Worm (Caenorhabditis elegans): Measurements from ENCODE around the gene scl-3.

Gene scl-3

ce11 chrIV:13016820-13017219, 42.6 kb upstream of the scl-3 start:
- TF ChIP-seq unc-42 (tag; optimal IDR thresholded peaks at IDR 0.05) (peak; percentile 82), sox-4 (tag; optimal IDR thresholded peaks at IDR 0.05) (peak; percentile 16), F13H6.1 (tag; optimal IDR thresholded peaks at IDR 0.05) (no peak)

- TF ChIP-seq syd-9 (tag; optimal IDR thresholded peaks at IDR 0.05): no peak
- no peak for TF ChIP-seq unc-86 (tag; optimal IDR thresholded peaks at IDR 0.05)
- TF ChIP-seq fkh-6 (tag; optimal IDR thresholded peaks at IDR 0.05): no peak
- TF ChIP-seq fkh-10 (GFP tag; optimal IDR thresholded peaks at IDR 0.05): no peak
- TF ChIP-seq K09A11.1 (tag; optimal IDR thresholded peaks at IDR 0.05; ENCODE audit: insufficient read depth): no peak
- no peak for TF ChIP-seq pros-1 (tag; optimal IDR thresholded peaks at IDR 0.05)
- no peak for TF ChIP-seq nhr-11 (tag; optimal IDR thresholded peaks at IDR 0.05)
- no peak for TF ChIP-seq sdc-2 (tag; optimal IDR thresholded peaks at IDR 0.05)
- TF ChIP-seq pag-3 (tag; optimal IDR thresholded peaks at IDR 0.05; ENCODE audit: borderline replicate concordance): no peak
- no peak for TF ChIP-seq elt-4 (tag; optimal IDR thresholded peaks at IDR 0.05)
- TF ChIP-seq ahr-1 (tag; optimal IDR thresholded peaks at IDR 0.05): no peak
- no peak for TF ChIP-seq sox-2 (GFP tag; IDR thresholded peaks at IDR 0.05)
- TF ChIP-seq ceh-18 (tag; optimal IDR thresholded peaks at IDR 0.05): no peak
- no peak for TF ChIP-seq dve-1 (tag; optimal IDR thresholded peaks at IDR 0.05)
- TF ChIP-seq npax-4 (tag; optimal IDR thresholded peaks at IDR 0.05): no peak
- no peak for TF ChIP-seq ceh-45 (GFP tag; IDR thresholded peaks at IDR 0.05)
- no peak for TF ChIP-seq unc-55 (GFP tag; optimal IDR thresholded peaks at IDR 0.05)
- TF ChIP-seq mec-3 (tag; optimal IDR thresholded peaks at IDR 0.05; ENCODE audit: borderline replicate concordance): no peak
Measured at ce11 chrIV:13021006-13021405, 38.4 kb upstream of the scl-3 start.

- TF ChIP-seq tbx-2 (tag; optimal IDR thresholded peaks at IDR 0.05): peak; percentile 21
- TF ChIP-seq dve-1 (tag; optimal IDR thresholded peaks at IDR 0.05): no peak
- peak; percentile 57 for TF ChIP-seq fax-1 (tag; optimal IDR thresholded peaks at IDR 0.05)
- no peak for TF ChIP-seq mec-3 (tag; optimal IDR thresholded peaks at IDR 0.05; ENCODE audit: borderline replicate concordance)
- TF ChIP-seq elt-4 (tag; optimal IDR thresholded peaks at IDR 0.05): peak; percentile 55
- TF ChIP-seq hlh-6 (tag; optimal IDR thresholded peaks at IDR 0.05): peak; percentile 54
- peak; percentile 36 for TF ChIP-seq C08G9.2 (tag; optimal IDR thresholded peaks at IDR 0.05)
Measured at ce11 chrIV:13022892-13023291, 36.5 kb upstream of the scl-3 start.

- TF ChIP-seq ceh-18 (tag; optimal IDR thresholded peaks at IDR 0.05): peak; percentile 20
- TF ChIP-seq pha-2 (tag; optimal IDR thresholded peaks at IDR 0.05): no peak
- peak; percentile 93 for TF ChIP-seq unc-42 (tag; optimal IDR thresholded peaks at IDR 0.05)
- no peak for TF ChIP-seq hlh-6 (tag; optimal IDR thresholded peaks at IDR 0.05)
- peak; percentile 33 for TF ChIP-seq nfya-1 (tag; optimal IDR thresholded peaks at IDR 0.05)
- TF ChIP-seq ceh-14 (tag; optimal IDR thresholded peaks at IDR 0.05): no peak
- no peak for TF ChIP-seq pat-9 (tag; optimal IDR thresholded peaks at IDR 0.05)
- TF ChIP-seq pqm-1 (tag; optimal IDR thresholded peaks at IDR 0.05): no peak
- no peak for TF ChIP-seq hlh-30 (tag; optimal IDR thresholded peaks at IDR 0.05; ENCODE audit: insufficient read depth)
- peak; percentile 2 for TF ChIP-seq fax-1 (tag; optimal IDR thresholded peaks at IDR 0.05)
- peak; percentile 33 for TF ChIP-seq ceh-19 (GFP tag; optimal IDR thresholded peaks at IDR 0.05)
- TF ChIP-seq fkh-6 (tag; optimal IDR thresholded peaks at IDR 0.05): peak; percentile 1
- TF ChIP-seq pax-1 (tag; optimal IDR thresholded peaks at IDR 0.05): no peak
- no peak for TF ChIP-seq lim-6 (tag; optimal IDR thresholded peaks at IDR 0.05)
- TF ChIP-seq pag-3 (tag; optimal IDR thresholded peaks at IDR 0.05; ENCODE audit: borderline replicate concordance): no peak
- peak; percentile 36 for TF ChIP-seq ceh-31 (tag; optimal IDR thresholded peaks at IDR 0.05)
- no peak for TF ChIP-seq eyg-1 (tag; optimal IDR thresholded peaks at IDR 0.05)
- no peak for TF ChIP-seq ceh-48 (tag; optimal IDR thresholded peaks at IDR 0.05)
Measured at ce11 chrIV:13025853-13026343, 33.5 kb upstream of the scl-3 start.
